Fruit fly (Drosophila melanogaster): ENCODE data around the gene Atg17.

DNA sequence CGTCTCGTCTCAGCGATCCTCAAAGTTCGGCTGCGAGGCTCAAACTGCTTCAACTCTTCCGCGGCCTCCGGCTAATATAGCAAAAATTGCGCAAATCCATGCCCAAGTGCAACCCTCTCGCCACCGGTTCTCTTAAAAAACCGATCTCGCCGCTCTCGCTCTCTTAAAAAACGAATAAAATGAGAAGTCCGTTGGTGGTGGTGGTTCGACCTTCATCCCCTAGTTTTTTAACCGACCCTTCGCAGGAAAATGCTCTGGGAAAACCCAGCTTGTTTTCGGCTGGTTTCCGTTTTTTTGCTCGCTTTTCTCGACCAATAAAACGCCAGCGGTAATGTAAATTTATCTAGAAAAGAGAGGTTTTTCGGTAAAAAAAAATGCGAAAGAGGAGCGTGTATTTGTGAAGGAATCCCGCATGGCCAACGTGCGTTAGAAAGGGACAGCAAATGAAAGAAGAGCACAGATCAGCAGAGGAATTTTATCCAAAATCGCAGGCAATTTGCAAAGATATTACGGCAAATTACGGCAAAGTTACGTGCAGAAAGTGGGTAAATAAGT lies 47.3 kb downstream of the Atg17 start, which contains the start of gene cas:
- TF ChIP-seq sna (GFP tag; IDR thresholded peaks at IDR 0.05; ENCODE audit: partially characterized antibody): no peak
- TF ChIP-seq trh (GFP tag; optimal IDR thresholded peaks at IDR 0.05): no peak
- no peak for TF ChIP-seq cas (GFP tag; IDR thresholded peaks at IDR 0.05)
- TF ChIP-seq CG11560 (tag; IDR thresholded peaks at IDR 0.05): no peak
- no peak for TF ChIP-seq CG7928 (GFP tag; optimal IDR thresholded peaks at IDR 0.05)
- TF ChIP-seq zen (tag; optimal IDR thresholded peaks at IDR 0.05): no peak
- no peak for TF ChIP-seq CG4282 (GFP tag; optimal IDR thresholded peaks at IDR 0.05)
